Worm (Caenorhabditis elegans): ENCODE results near the gene glb-34.

glb-34 gene

DNA sequence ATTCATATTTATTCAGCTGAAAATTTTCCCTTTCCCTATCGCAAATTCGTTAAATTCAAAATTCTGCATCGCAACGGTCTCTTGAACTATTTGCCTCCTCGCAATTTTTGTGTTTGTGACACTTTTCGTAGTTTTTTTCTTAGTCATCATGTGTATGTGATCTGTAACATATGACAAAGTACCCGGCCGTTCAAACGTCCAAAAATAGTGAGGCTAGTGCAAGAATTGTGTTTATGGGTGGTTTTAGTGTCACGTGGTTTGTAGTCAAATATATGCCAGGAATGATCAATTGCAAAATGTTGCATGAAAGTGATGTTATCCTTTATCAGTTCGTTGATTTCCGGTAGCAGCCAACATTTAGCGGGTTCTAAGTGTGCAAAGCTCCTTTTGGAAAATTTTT, 37.3 kb upstream of the glb-34 start (continued):
- no peak for TF ChIP-seq nhr-237 (tag; optimal IDR thresholded peaks at IDR 0.05)
- TF ChIP-seq skn-1 (tag; optimal IDR thresholded peaks at IDR 0.05), result peak; percentile 72
- no peak for TF ChIP-seq aly-2 (tag; optimal IDR thresholded peaks at IDR 0.05)
- TF ChIP-seq unc-86 (tag; optimal IDR thresholded peaks at IDR 0.05), result no peak
- TF ChIP-seq blmp-1 (tag; optimal IDR thresholded peaks at IDR 0.05), result peak; percentile 19
- no peak for TF ChIP-seq mef-2 (tag; optimal IDR thresholded peaks at IDR 0.05)
- no peak for TF ChIP-seq ceh-63 (GFP tag; optimal IDR thresholded peaks at IDR 0.05)
- peak in 1 of 6 experiments; percentile 22 for TF ChIP-seq elt-3 (tag; optimal IDR thresholded peaks at IDR 0.05)
- no peak for TF ChIP-seq F16B12.6 (tag; optimal IDR thresholded peaks at IDR 0.05)
- no peak for TF ChIP-seq lsy-2 (tag; optimal IDR thresholded peaks at IDR 0.05)
- no peak for TF ChIP-seq ceh-82 (tag; optimal IDR thresholded peaks at IDR 0.05)
- TF ChIP-seq fkh-4 (tag; optimal IDR thresholded peaks at IDR 0.05; ENCODE audit: borderline replicate concordance), result no peak
- TF ChIP-seq lin-13 (GFP tag; optimal IDR thresholded peaks at IDR 0.05), result no peak
- TF ChIP-seq nhr-12 (tag; optimal IDR thresholded peaks at IDR 0.05), result no peak
- TF ChIP-seq fkh-8 (tag; optimal IDR thresholded peaks at IDR 0.05), result no peak
- no peak for TF ChIP-seq xbp-1 (tag; optimal IDR thresholded peaks at IDR 0.05)
- no peak for TF ChIP-seq ces-1 (GFP tag; optimal IDR thresholded peaks at IDR 0.05)
- TF ChIP-seq lir-3 (tag; optimal IDR thresholded peaks at IDR 0.05; ENCODE audit: poor library complexity), result no peak
- TF ChIP-seq C34B4.2 (tag; optimal IDR thresholded peaks at IDR 0.05), result no peak
- no peak for TF ChIP-seq egl-13 (tag; optimal IDR thresholded peaks at IDR 0.05)
- no peak for TF ChIP-seq snpc-4 (tag; optimal IDR thresholded peaks at IDR 0.05)
- TF ChIP-seq nhr-77 (tag; optimal IDR thresholded peaks at IDR 0.05), result no peak
- no peak for TF ChIP-seq ets-5 (GFP tag; IDR thresholded peaks at IDR 0.05)
- no peak for TF ChIP-seq lin-15B (tag; optimal IDR thresholded peaks at IDR 0.05)
- no peak for TF ChIP-seq hlh-17 (GFP tag; optimal IDR thresholded peaks at IDR 0.05; ENCODE audit: borderline replicate concordance)
- TF ChIP-seq egl-27 (tag; optimal IDR thresholded peaks at IDR 0.05), result no peak
- TF ChIP-seq zag-1 (tag; optimal IDR thresholded peaks at IDR 0.05), result no peak
- TF ChIP-seq jun-1 (tag; optimal IDR thresholded peaks at IDR 0.05), result peak; percentile 37
- no peak for TF ChIP-seq zip-4 (GFP tag; optimal IDR thresholded peaks at IDR 0.05)
- peak; percentile 56 for TF ChIP-seq nhr-71 (tag; optimal IDR thresholded peaks at IDR 0.05)
- TF ChIP-seq pag-3 (tag; optimal IDR thresholded peaks at IDR 0.05; ENCODE audit: borderline replicate concordance, insufficient read depth), result no peak
- TF ChIP-seq nhr-11 (tag; optimal IDR thresholded peaks at IDR 0.05), result no peak
- TF ChIP-seq dsc-1 (tag; optimal IDR thresholded peaks at IDR 0.05), result no peak
- TF ChIP-seq C04F5.9 (tag; optimal IDR thresholded peaks at IDR 0.05), result no peak
- no peak for TF ChIP-seq mab-9 (GFP tag; IDR thresholded peaks at IDR 0.05)
- TF ChIP-seq alr-1 (tag; optimal IDR thresholded peaks at IDR 0.05; ENCODE audit: borderline replicate concordance), result no peak
- no peak for TF ChIP-seq hlh-4 (tag; optimal IDR thresholded peaks at IDR 0.05)
- no peak for TF ChIP-seq efl-1 (optimal IDR thresholded peaks at IDR 0.05)
- TF ChIP-seq efl-1 (GFP tag; optimal IDR thresholded peaks at IDR 0.05 in 1 of 2), result no peak
- TF ChIP-seq tbx-2 (tag; optimal IDR thresholded peaks at IDR 0.05), result no peak
- peak; percentile 68 for TF ChIP-seq nhr-20 (tag; optimal IDR thresholded peaks at IDR 0.05)
- no peak for TF ChIP-seq vab-15 (tag; optimal IDR thresholded peaks at IDR 0.05)
- no peak for TF ChIP-seq ceh-8 (GFP tag; optimal IDR thresholded peaks at IDR 0.05)
- no peak for TF ChIP-seq unc-98 (GFP tag; IDR thresholded peaks at IDR 0.05)
- no peak for TF ChIP-seq nhr-47 (tag; optimal IDR thresholded peaks at IDR 0.05)
- no peak for TF ChIP-seq Y116A8C.19 (tag; optimal IDR thresholded peaks at IDR 0.05; ENCODE audit: borderline replicate concordance)
- no peak for TF ChIP-seq efl-3 (GFP tag; optimal IDR thresholded peaks at IDR 0.05)
- no peak for TF ChIP-seq swsn-7 (tag; optimal IDR thresholded peaks at IDR 0.05)
- peak; percentile 33 for TF ChIP-seq mep-1 (tag; optimal IDR thresholded peaks at IDR 0.05)

Measured in whole organism, L1 larva.